Fruit fly (Drosophila melanogaster): ENCODE data around the gene CG4520.

The CG4520 gene

DNA sequence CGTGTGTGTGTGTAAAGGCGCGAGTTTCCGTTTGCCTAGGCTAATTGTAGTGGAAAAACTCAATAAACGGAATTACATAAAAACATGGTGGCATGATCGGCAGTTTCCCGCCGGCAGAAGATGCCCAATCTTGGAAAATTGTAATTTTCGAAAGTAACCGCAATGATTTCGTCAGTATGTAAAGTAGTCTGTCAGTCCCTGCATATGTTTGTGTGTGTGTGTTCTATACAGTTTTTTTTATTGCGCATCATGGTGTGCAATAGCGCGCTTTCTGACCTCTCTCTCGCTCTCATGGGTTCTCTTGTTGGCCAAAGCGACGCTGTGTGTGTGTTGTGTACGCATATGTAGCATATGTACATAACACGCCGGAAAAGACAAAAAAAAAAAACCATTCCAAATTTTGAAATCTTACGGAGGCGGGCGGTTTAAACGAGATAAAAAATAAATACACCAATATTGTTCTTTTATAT, 49.8 kb downstream of the CG4520 start (continued):
- TF ChIP-seq hkb (optimal IDR thresholded peaks at IDR 0.05) (no peak), hkb (GFP tag; IDR thresholded peaks at IDR 0.05) (no peak), eyg (GFP tag; optimal IDR thresholded peaks at IDR 0.05) (peak; percentile 22), en (GFP tag; optimal IDR thresholded peaks at IDR 0.05) (no peak), CG4360 (GFP tag; IDR thresholded peaks at IDR 0.05) (no peak), CG1529 (GFP tag; optimal IDR thresholded peaks at IDR 0.05) (peak; percentile 0), Hmx (GFP tag; optimal IDR thresholded peaks at IDR 0.05) (no peak), ara (GFP tag; IDR thresholded peaks at IDR 0.05) (no peak), dmrt99B (tag; optimal IDR thresholded peaks at IDR 0.05) (no peak), fd102C (GFP tag; optimal IDR thresholded peaks at IDR 0.05) (no peak), CG17385 (GFP tag; optimal IDR thresholded peaks at IDR 0.05) (peak; percentile 18), z (GFP tag; IDR thresholded peaks at IDR 0.05) (no peak), CG17361 (GFP tag; IDR thresholded peaks at IDR 0.05) (no peak; the same call in 2 of the 3 replicates), ase (GFP tag; IDR thresholded peaks at IDR 0.05) (no peak), ssp (GFP tag; IDR thresholded peaks at IDR 0.05) (no peak), CG42726 (GFP tag; IDR thresholded peaks at IDR 0.05; ENCODE audit: partially characterized antibody) (no peak), twi (tag; optimal IDR thresholded peaks at IDR 0.05) (peak; percentile 77), Mes4 (GFP tag; optimal IDR thresholded peaks at IDR 0.05) (peak; percentile 47), disco-r (GFP tag; optimal IDR thresholded peaks at IDR 0.05) (peak; percentile 23), org-1 (GFP tag; optimal IDR thresholded peaks at IDR 0.05) (no peak), yki (optimal IDR thresholded peaks at IDR 0.05) (no peak), CG15073 (GFP tag; optimal IDR thresholded peaks at IDR 0.05) (no peak), Xrp1 (GFP tag; IDR thresholded peaks at IDR 0.05) (peak; percentile 52; the same call in 1 of the 2 replicates), Dad (GFP tag; optimal IDR thresholded peaks at IDR 0.05) (peak; percentile 10), ro (GFP tag; IDR thresholded peaks at IDR 0.05) (no peak), stc (GFP tag; IDR thresholded peaks at IDR 0.05) (peak; percentile 19; the same call in 1 of the 2 replicates), CG16815 (GFP tag; optimal IDR thresholded peaks at IDR 0.05) (no peak), Doc2 (GFP tag; IDR thresholded peaks at IDR 0.05) (no peak), Awh (GFP tag; IDR thresholded peaks at IDR 0.05) (peak; percentile 74), CG17568 (GFP tag; optimal IDR thresholded peaks at IDR 0.05) (no peak), CG13424 (tag; optimal IDR thresholded peaks at IDR 0.05) (peak; percentile 14), Dref (GFP tag; IDR thresholded peaks at IDR 0.05) (no peak), jigr1 (GFP tag; IDR thresholded peaks at IDR 0.05) (no peak), ranshi (GFP tag; IDR thresholded peaks at IDR 0.05) (peak; percentile 35; the same call in 1 of the 2 replicates), chif (GFP tag; optimal IDR thresholded peaks at IDR 0.05) (peak; percentile 12 to 21), Pdp1 (GFP tag; optimal IDR thresholded peaks at IDR 0.05) (peak in 1 of 2 experiments; percentile 92), CG15479 (GFP tag; optimal IDR thresholded peaks at IDR 0.05) (peak; percentile 87), MBD-R2 (GFP tag; IDR thresholded peaks at IDR 0.05) (peak; percentile 34; the same call in 1 of the 2 replicates), kni (GFP tag; optimal IDR thresholded peaks at IDR 0.05) (peak; percentile 72), stwl (tag; optimal IDR thresholded peaks at IDR 0.05) (no peak), chinmo (GFP tag; IDR thresholded peaks at IDR 0.05; ENCODE audit: partially characterized antibody) (peak; percentile 89; the same call in 3 of the 4 replicates), vnd (GFP tag; IDR thresholded peaks at IDR 0.05; ENCODE audit: partially characterized antibody) (no peak), Poxn (GFP tag; IDR thresholded peaks at IDR 0.05) (no peak), da (GFP tag; optimal IDR thresholded peaks at IDR 0.05) (peak; percentile 22), E2f1 (GFP tag; IDR thresholded peaks at IDR 0.05) (peak; percentile 63; the same call in 1 of the 2 replicates), amos (GFP tag; IDR thresholded peaks at IDR 0.05; ENCODE audit: partially characterized antibody) (no peak), salm (tag; optimal IDR thresholded peaks at IDR 0.05) (no peak), CG2116 (GFP tag; optimal IDR thresholded peaks at IDR 0.05) (peak; percentile 46), CG7372 (GFP tag; IDR thresholded peaks at IDR 0.05) (no peak), CG3281 (GFP tag; optimal IDR thresholded peaks at IDR 0.05) (peak; percentile 49), HLH3B (GFP tag; IDR thresholded peaks at IDR 0.05) (no peak), CG6765 (GFP tag; optimal IDR thresholded peaks at IDR 0.05) (no peak)

All from whole organism, embryonic.